Worm (Caenorhabditis elegans) whole organism, midembryonic: ENCODE data around the gene Y57E12B.11.

Experiments
- T22C8.4 ChIP-seq: fragments of 200-800 bp; sonication (Bioruptor generic); IDR thresholded peaks from 2 replicates; pipeline ENCODE4 v1.3.6; 2022; ENCODE audit warnings: missing genetic modification characterization, missing compliant biosample characterization
- cog-1 ChIP-seq: sonication (generic microtip); optimal IDR thresholded peaks from 2 replicates; lab custom pipeline; 2016; ENCODE audit warnings: missing genetic modification characterization, missing compliant biosample characterization
- flt-1 ChIP-seq: fragments of 200-800 bp; sonication (Bioruptor generic); IDR thresholded peaks from 2 replicates; pipeline ENCODE4 v1.3.6; 2022; ENCODE audit warnings: missing genetic modification characterization, missing compliant biosample characterization
- klf-2 ChIP-seq: fragments of 200-800 bp; sonication (Bioruptor generic); conservative IDR thresholded peaks from 2 replicates; pipeline ENCODE4 v1.3.6; 2022; ENCODE audit warnings: missing genetic modification reagents, missing genetic modification characterization, missing compliant biosample characterization
- med-1 ChIP-seq: sonication (generic microtip); optimal IDR thresholded peaks from 2 replicates; lab custom pipeline; 2017; ENCODE audit warnings: missing genetic modification characterization, mild to moderate bottlenecking, missing compliant biosample characterization, antibody characterized with exemption, missing genetic modification reagents; ENCODE audit not compliant: insufficient read depth
- ref-1 ChIP-seq: fragments of 200-800 bp; sonication (Bioruptor generic); conservative IDR thresholded peaks from 2 replicates; pipeline ENCODE4 v1.3.6; 2022; ENCODE audit warnings: missing genetic modification reagents, missing genetic modification characterization, missing compliant biosample characterization
- tab-1 ChIP-seq: fragments of 200-800 bp; sonication (Bioruptor generic); IDR thresholded peaks from 2 replicates; pipeline ENCODE4 v1.3.6; 2022; ENCODE audit warnings: missing genetic modification characterization, missing compliant biosample characterization
- ztf-23 ChIP-seq: fragments of 200-800 bp; sonication (Bioruptor generic); IDR thresholded peaks from 2 replicates; pipeline ENCODE4 v1.3.6; 2022; ENCODE audit warnings: missing genetic modification reagents, missing genetic modification characterization, missing compliant biosample characterization
- ztf-29 ChIP-seq: fragments of 200-800 bp; sonication (Bioruptor generic); IDR thresholded peaks from 2 replicates; pipeline ENCODE4 v1.3.6; 2022; ENCODE audit warnings: missing genetic modification reagents, missing genetic modification characterization, missing compliant biosample characterization

Gene Y57E12B.11

ce11 chrV:6982813-6983212 lies 33.1 kb upstream of the Y57E12B.11 start, which contains the start of gene nhr-161:
Gene nhr-161 (minus strand): TSS chrV:6982913.
- no peak for TF ChIP-seq ztf-23 (GFP tag; lab: Robert Waterston, UW)
- TF ChIP-seq cog-1 (tag; lab: Kevin White, UChicago): no peak
- no peak for TF ChIP-seq ref-1 (GFP tag; lab: Robert Waterston, UW)
- no peak for TF ChIP-seq T22C8.4 (GFP tag; lab: Robert Waterston, UW)

- TF ChIP-seq T22C8.4 (GFP tag; lab: Robert Waterston, UW) (no peak), klf-2 (GFP tag; lab: Robert Waterston, UW) (no peak), tab-1 (GFP tag; lab: Robert Waterston, UW) (no peak), ref-1 (GFP tag; lab: Robert Waterston, UW) (no peak), ztf-23 (GFP tag; lab: Robert Waterston, UW) (no peak), flt-1 (GFP tag; lab: Robert Waterston, UW) (no peak), med-1 (GFP tag; lab: Kevin White, UChicago) (no peak), cog-1 (tag; lab: Kevin White, UChicago) (no peak), ztf-29 (no peak)
Observed at ce11 chrV:6979019-6979418, 29.3 kb upstream of the Y57E12B.11 start, which contains the start of gene sre-12. Gene sre-12 (minus strand): TSS chrV:6979119.

- TF ChIP-seq tab-1 (GFP tag; lab: Robert Waterston, UW): no peak
Observed at ce11 chrV:6976047-6976446, 26.4 kb upstream of the Y57E12B.11 start, which contains the start of gene srx-16. Gene srx-16 (plus strand): TSS chrV:6976347.

ce11 chrV:6971567-6971966 lies 21.9 kb upstream of the Y57E12B.11 start, which contains the start of gene srx-59:
Gene srx-59 (plus strand): TSS chrV:6971867.
- no peak for TF ChIP-seq cog-1 (tag; lab: Kevin White, UChicago)
- TF ChIP-seq T22C8.4 (GFP tag; lab: Robert Waterston, UW): no peak
- TF ChIP-seq ref-1 (GFP tag; lab: Robert Waterston, UW): no peak
- TF ChIP-seq tab-1 (GFP tag; lab: Robert Waterston, UW): no peak
- no peak for TF ChIP-seq med-1 (GFP tag; lab: Kevin White, UChicago)
- TF ChIP-seq flt-1 (GFP tag; lab: Robert Waterston, UW): no peak
- TF ChIP-seq ztf-23 (GFP tag; lab: Robert Waterston, UW): no peak
- TF ChIP-seq klf-2 (GFP tag; lab: Robert Waterston, UW): no peak
- TF ChIP-seq ztf-29: no peak

ce11 chrV:6969950-6970532 lies 20.4 kb upstream of the Y57E12B.11 start, which contains the start of gene ptr-15:
Gene ptr-15 (minus strand): TSS chrV:6970000.
- TF ChIP-seq tab-1 (GFP tag; lab: Robert Waterston, UW): no peak
- no peak for TF ChIP-seq cog-1 (tag; lab: Kevin White, UChicago)
- no peak for TF ChIP-seq T22C8.4 (GFP tag; lab: Robert Waterston, UW)
- no peak for TF ChIP-seq flt-1 (GFP tag; lab: Robert Waterston, UW)
- no peak for TF ChIP-seq med-1 (GFP tag; lab: Kevin White, UChicago)
- TF ChIP-seq klf-2 (GFP tag; lab: Robert Waterston, UW): no peak
- TF ChIP-seq ref-1 (GFP tag; lab: Robert Waterston, UW): no peak
- TF ChIP-seq ztf-29: no peak
- TF ChIP-seq ztf-23 (GFP tag; lab: Robert Waterston, UW): no peak

ce11 chrV:6956237-6956636 lies 6.6 kb upstream of the Y57E12B.11 start, which contains the start of gene mec-1:
Gene mec-1 (plus strand): TSS chrV:6956537.
- TF ChIP-seq cog-1 (tag; lab: Kevin White, UChicago) (no peak), ztf-29 (no peak), ztf-23 (GFP tag; lab: Robert Waterston, UW) (no peak), tab-1 (GFP tag; lab: Robert Waterston, UW) (no peak), flt-1 (GFP tag; lab: Robert Waterston, UW) (no peak), T22C8.4 (GFP tag; lab: Robert Waterston, UW) (no peak), med-1 (GFP tag; lab: Kevin White, UChicago) (no peak), klf-2 (GFP tag; lab: Robert Waterston, UW) (no peak), ref-1 (GFP tag; lab: Robert Waterston, UW) (no peak)

ce11 chrV:6953797-6954196 lies 4.1 kb upstream of the Y57E12B.11 start, which contains the start of gene srg-31:
Gene srg-31 (minus strand): TSS chrV:6953897.
- no peak for TF ChIP-seq cog-1 (tag; lab: Kevin White, UChicago)
- no peak for TF ChIP-seq ztf-29
- TF ChIP-seq ref-1 (GFP tag; lab: Robert Waterston, UW): no peak
- no peak for TF ChIP-seq ztf-23 (GFP tag; lab: Robert Waterston, UW)
- no peak for TF ChIP-seq med-1 (GFP tag; lab: Kevin White, UChicago)
- TF ChIP-seq flt-1 (GFP tag; lab: Robert Waterston, UW): no peak
- TF ChIP-seq klf-2 (GFP tag; lab: Robert Waterston, UW): no peak
- no peak for TF ChIP-seq T22C8.4 (GFP tag; lab: Robert Waterston, UW)
- no peak for TF ChIP-seq tab-1 (GFP tag; lab: Robert Waterston, UW)

ce11 chrV:6951306-6951705 lies 1.6 kb upstream of the Y57E12B.11 start, which contains the start of gene T07H8.11:
Gene T07H8.11 (minus strand): TSS chrV:6951406.
- no peak for TF ChIP-seq klf-2 (GFP tag; lab: Robert Waterston, UW)
- TF ChIP-seq ztf-23 (GFP tag; lab: Robert Waterston, UW): no peak
- TF ChIP-seq T22C8.4 (GFP tag; lab: Robert Waterston, UW): no peak
- TF ChIP-seq ztf-29: no peak
- TF ChIP-seq med-1 (GFP tag; lab: Kevin White, UChicago): no peak
- TF ChIP-seq flt-1 (GFP tag; lab: Robert Waterston, UW): no peak
- TF ChIP-seq tab-1 (GFP tag; lab: Robert Waterston, UW): no peak
- no peak for TF ChIP-seq ref-1 (GFP tag; lab: Robert Waterston, UW)
- no peak for TF ChIP-seq cog-1 (tag; lab: Kevin White, UChicago)

ce11 chrV:6948225-6948624 lies 1.4 kb downstream of the Y57E12B.11 start, which contains the start of gene Y57E12B.1:
Gene Y57E12B.1 (plus strand): TSS chrV:6948525.
- no peak for TF ChIP-seq klf-2 (GFP tag; lab: Robert Waterston, UW)
- TF ChIP-seq ztf-29: no peak
- no peak for TF ChIP-seq tab-1 (GFP tag; lab: Robert Waterston, UW)
- no peak for TF ChIP-seq cog-1 (tag; lab: Kevin White, UChicago)
- no peak for TF ChIP-seq ref-1 (GFP tag; lab: Robert Waterston, UW)
- TF ChIP-seq ztf-23 (GFP tag; lab: Robert Waterston, UW): no peak
- no peak for TF ChIP-seq T22C8.4 (GFP tag; lab: Robert Waterston, UW)
- no peak for TF ChIP-seq med-1 (GFP tag; lab: Kevin White, UChicago)
